Worm (Caenorhabditis elegans): ENCODE results near the gene F49H6.15.

The F49H6.15 gene

DNA sequence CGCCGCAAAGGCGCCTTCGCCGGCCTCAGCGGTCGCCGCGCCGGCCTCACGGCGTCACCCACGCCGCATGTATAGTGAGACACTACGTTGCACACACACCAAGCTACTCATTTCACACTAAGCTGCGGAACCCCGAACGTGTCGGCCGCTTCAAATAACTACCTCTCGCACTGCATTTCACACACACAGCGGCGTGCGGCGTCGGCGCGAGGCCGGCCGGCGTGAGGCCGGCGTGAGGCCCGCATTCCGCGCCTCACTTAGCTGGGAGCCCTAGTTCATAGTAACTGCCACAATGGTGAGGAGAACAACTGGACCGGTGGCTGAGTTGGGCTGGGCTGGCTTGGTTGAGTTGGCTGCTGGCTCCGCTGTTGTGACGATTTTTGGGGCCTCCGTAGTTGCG, 4.1 kb downstream of the F49H6.15 start:
- peak; percentile 66 for TF ChIP-seq pag-3 (tag; optimal IDR thresholded peaks at IDR 0.05; ENCODE audit: borderline replicate concordance)

DNA sequence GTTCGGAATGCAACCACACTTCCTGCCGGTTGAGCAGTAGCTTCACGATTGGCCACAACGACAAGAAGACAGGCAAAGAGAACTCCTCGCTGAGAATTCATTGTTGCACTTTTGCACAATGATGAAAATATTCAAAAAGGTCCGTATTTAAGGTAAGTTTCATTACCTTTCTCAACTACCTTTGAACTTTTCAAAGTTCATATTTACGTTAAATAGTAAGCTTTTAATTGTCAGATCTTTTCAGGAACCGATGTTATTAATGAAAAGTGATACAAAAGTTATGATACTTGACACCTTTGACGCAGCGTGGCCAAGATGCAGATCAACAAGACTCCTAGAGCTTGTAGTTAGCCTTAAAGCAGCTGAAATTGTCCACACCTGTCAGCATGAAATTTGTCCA, 4.8 kb downstream of the F49H6.15 start, which contains the start of gene F49H6.12:
TSS of gene F49H6.12 (minus strand) at position 101 of the 400 bp plus-strand sequence.
- no peak for TF ChIP-seq pax-1 (tag; optimal IDR thresholded peaks at IDR 0.05)

DNA sequence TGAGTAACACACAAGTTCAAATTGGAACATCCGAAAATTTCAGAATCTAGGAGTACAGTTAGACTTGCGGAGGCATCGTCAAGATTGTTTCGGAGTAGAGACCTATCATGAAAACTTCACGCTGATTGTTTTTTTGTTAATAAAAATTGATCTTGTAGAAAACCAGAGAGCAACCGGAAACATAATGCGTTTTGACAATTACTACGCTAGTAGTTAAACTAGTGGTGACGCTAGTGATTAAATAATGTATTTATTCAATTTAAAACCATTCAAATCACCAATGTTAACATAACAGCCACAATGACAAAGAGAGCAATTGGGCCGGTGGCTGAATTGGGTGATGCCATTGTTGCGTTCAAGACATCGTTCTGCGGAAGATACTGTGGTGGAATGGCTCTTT, 6.5 kb downstream of the F49H6.15 start, which contains the start of gene F49H6.17:
TSS of gene F49H6.17 (plus strand) at position 301 of the 400 bp plus-strand sequence.
- TF ChIP-seq pha-2 (tag; optimal IDR thresholded peaks at IDR 0.05) (no peak), syd-9 (tag; optimal IDR thresholded peaks at IDR 0.05) (no peak), elt-4 (tag; optimal IDR thresholded peaks at IDR 0.05) (no peak), ceh-9 (tag; optimal IDR thresholded peaks at IDR 0.05) (no peak), ref-2 (tag; optimal IDR thresholded peaks at IDR 0.05) (no peak), Y22D7AL.16 (tag; optimal IDR thresholded peaks at IDR 0.05) (no peak), lim-6 (tag; optimal IDR thresholded peaks at IDR 0.05) (no peak), pros-1 (tag; optimal IDR thresholded peaks at IDR 0.05) (no peak), sdc-2 (tag; optimal IDR thresholded peaks at IDR 0.05) (no peak), ceh-2 (tag; optimal IDR thresholded peaks at IDR 0.05) (no peak), pag-3 (tag; optimal IDR thresholded peaks at IDR 0.05; ENCODE audit: borderline replicate concordance) (no peak), rnt-1 (tag; optimal IDR thresholded peaks at IDR 0.05) (no peak), ets-4 (tag; optimal IDR thresholded peaks at IDR 0.05) (no peak), pat-9 (tag; optimal IDR thresholded peaks at IDR 0.05) (no peak), npax-4 (tag; optimal IDR thresholded peaks at IDR 0.05) (no peak), nfya-1 (tag; optimal IDR thresholded peaks at IDR 0.05) (no peak), hlh-6 (tag; optimal IDR thresholded peaks at IDR 0.05) (no peak), ceh-45 (GFP tag; IDR thresholded peaks at IDR 0.05) (no peak)

DNA sequence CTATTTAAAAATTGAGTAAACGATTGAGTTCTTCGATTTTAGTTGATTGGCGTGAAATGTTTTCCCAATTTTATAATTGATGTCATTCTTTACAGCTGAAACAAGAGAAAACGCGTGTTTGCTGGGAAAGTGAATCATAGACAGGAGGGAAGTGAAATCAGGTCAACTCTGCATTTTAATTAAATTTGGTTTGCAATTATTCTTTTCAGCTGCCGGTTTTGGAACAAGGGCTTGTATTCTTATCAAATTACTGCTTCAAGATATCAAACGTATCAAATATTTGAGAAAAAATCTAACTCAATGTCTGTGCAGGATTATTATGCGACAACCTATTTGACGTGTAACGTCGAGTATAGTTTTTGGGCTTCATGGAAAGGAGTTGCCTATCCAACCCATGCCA, 9.4 kb downstream of the F49H6.15 start, which contains the start of gene srh-97:
TSS of gene srh-97 (plus strand) at position 301 of the 400 bp plus-strand sequence.
- TF ChIP-seq nfya-1 (tag; optimal IDR thresholded peaks at IDR 0.05): no peak
- no peak for TF ChIP-seq ama-1 (optimal IDR thresholded peaks at IDR 0.05)
- no peak for TF ChIP-seq K09A11.1 (tag; optimal IDR thresholded peaks at IDR 0.05; ENCODE audit: insufficient read depth)
- no peak for TF ChIP-seq ref-2 (tag; optimal IDR thresholded peaks at IDR 0.05)
- TF ChIP-seq nhr-11 (tag; optimal IDR thresholded peaks at IDR 0.05): no peak
- no peak for TF ChIP-seq ets-4 (tag; optimal IDR thresholded peaks at IDR 0.05)
- TF ChIP-seq ttx-3 (tag; optimal IDR thresholded peaks at IDR 0.05): no peak
- TF ChIP-seq lin-11 (tag; optimal IDR thresholded peaks at IDR 0.05): no peak
- TF ChIP-seq pat-9 (tag; optimal IDR thresholded peaks at IDR 0.05): no peak
- no peak for TF ChIP-seq ceh-6 (GFP tag; optimal IDR thresholded peaks at IDR 0.05)
- TF ChIP-seq ceh-18 (tag; optimal IDR thresholded peaks at IDR 0.05): no peak
- no peak for TF ChIP-seq odd-2 (tag; optimal IDR thresholded peaks at IDR 0.05)
- no peak for TF ChIP-seq hlh-15 (tag; optimal IDR thresholded peaks at IDR 0.05)
- TF ChIP-seq tbx-2 (tag; optimal IDR thresholded peaks at IDR 0.05): no peak
- no peak for TF ChIP-seq ahr-1 (tag; optimal IDR thresholded peaks at IDR 0.05)
- no peak for TF ChIP-seq sox-2 (GFP tag; IDR thresholded peaks at IDR 0.05)
- TF ChIP-seq C38D4.7 (GFP tag; optimal IDR thresholded peaks at IDR 0.05): no peak
- no peak for TF ChIP-seq hlh-8 (tag; optimal IDR thresholded peaks at IDR 0.05)
- TF ChIP-seq mec-3 (tag; optimal IDR thresholded peaks at IDR 0.05; ENCODE audit: borderline replicate concordance): no peak
- TF ChIP-seq ceh-19 (GFP tag; optimal IDR thresholded peaks at IDR 0.05): no peak

DNA sequence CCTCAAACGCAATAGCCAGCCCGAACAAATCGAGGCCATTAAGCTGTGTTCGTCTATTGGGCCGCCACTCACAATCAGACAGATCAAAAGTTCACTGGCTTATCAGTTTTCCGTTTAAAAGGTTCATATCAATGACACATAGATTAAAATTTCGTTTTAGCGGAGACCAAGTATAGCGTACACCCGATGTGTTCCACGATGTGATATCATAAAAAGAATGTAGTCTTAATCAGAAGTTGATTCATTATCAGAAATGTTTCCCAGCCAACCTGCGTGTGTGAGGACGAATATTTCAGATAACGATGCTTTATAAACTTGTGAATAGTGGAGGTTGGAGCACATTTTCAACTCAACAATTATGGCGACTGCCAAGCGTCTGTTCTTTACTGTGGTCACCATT, 12.1 kb downstream of the F49H6.15 start, which contains the start of gene clc-13:
TSS of gene clc-13 (plus strand) at position 359 of the 400 bp plus-strand sequence.
- peak; percentile 89 for TF ChIP-seq elt-2 (tag; optimal IDR thresholded peaks at IDR 0.05)
- TF ChIP-seq fkh-6 (tag; optimal IDR thresholded peaks at IDR 0.05): no peak

Measured in whole organism, late embryonic.